Fruit fly (Drosophila melanogaster) whole organism, embryonic: Measurements from ENCODE around the gene CG31681.

Source experiments
- Atf3 ChIP-seq: fragments of 200-800 bp; sonication (Bioruptor generic); optimal IDR thresholded peaks from 3 replicates; lab custom pipeline; 2016; ENCODE audit warnings: missing biosample characterization, missing genetic modification characterization
- CG17361 ChIP-seq: fragments of 200-800 bp; sonication (Bioruptor generic); IDR thresholded peaks from 3 replicates; pipeline ENCODE4 v1.3.6; 2022; ENCODE audit warnings: missing biosample characterization, missing genetic modification characterization
- CG1792 ChIP-seq: fragments of 200-800 bp; sonication (Bioruptor generic); optimal IDR thresholded peaks from 2 replicates; lab custom pipeline; 2016; ENCODE audit warnings: missing biosample characterization, missing genetic modification characterization
- CG3726 ChIP-seq: fragments of 200-800 bp; sonication (Bioruptor generic); IDR thresholded peaks from 3 replicates; pipeline ENCODE4, ENCODE4 v1.3.6; 2022; ENCODE audit warnings: missing biosample characterization, missing genetic modification characterization
- CG4404 ChIP-seq: fragments of 200-800 bp; sonication (Bioruptor generic); IDR thresholded peaks from 2 replicates; pipeline ENCODE4 v1.3.6; 2022; ENCODE audit warnings: missing biosample characterization, missing genetic modification characterization
- CG6254 ChIP-seq: fragments of 200-800 bp; sonication (Bioruptor generic); optimal IDR thresholded peaks from 3 replicates; lab custom pipeline; 2017; ENCODE audit warnings: mild to moderate bottlenecking, missing biosample characterization, missing genetic modification reagents, missing genetic modification characterization
- CG6272 ChIP-seq: fragments of 200-800 bp; sonication (Bioruptor generic); IDR thresholded peaks from 2 replicates; pipeline ENCODE4 v1.3.6; 2022; ENCODE audit warnings: missing biosample characterization, missing genetic modification characterization
- CG7556 ChIP-seq: fragments of 200-800 bp; sonication (Bioruptor generic); optimal IDR thresholded peaks from 2 replicates; lab custom pipeline; 2017; ENCODE audit warnings: missing biosample characterization, mild to moderate bottlenecking, missing genetic modification characterization
- Jarid2 ChIP-seq: fragments of 200-800 bp; sonication (Bioruptor generic); optimal IDR thresholded peaks from 3 replicates; lab custom pipeline; 2017; ENCODE audit warnings: mild to moderate bottlenecking, missing biosample characterization, missing genetic modification reagents, missing genetic modification characterization
- Six4 ChIP-seq: fragments of 200-800 bp; sonication (Bioruptor generic); optimal IDR thresholded peaks from 2 replicates; lab custom pipeline; 2016; ENCODE audit warnings: missing biosample characterization, missing genetic modification characterization
- Sry-β ChIP-seq: fragments of 200-800 bp; sonication (Bioruptor generic); optimal IDR thresholded peaks from 2 replicates; lab custom pipeline; 2018; ENCODE audit warnings: missing biosample characterization, mild to moderate bottlenecking, missing genetic modification characterization, moderate library complexity
- Ssrp ChIP-seq: fragments of 200-800 bp; sonication (Bioruptor generic); optimal IDR thresholded peaks from 2 replicates; lab custom pipeline; 2018; ENCODE audit warnings: missing biosample characterization, mild to moderate bottlenecking, missing genetic modification characterization, moderate library complexity
- gro ChIP-seq: fragments of 200-800 bp; sonication (Bioruptor generic); optimal IDR thresholded peaks from 2 replicates; lab custom pipeline; 2016; ENCODE audit warnings: missing biosample characterization, missing genetic modification characterization
- sens ChIP-seq: fragments of 200-800 bp; sonication (Bioruptor generic); peaks from one replicate; lab custom pipeline; 2016; ENCODE audit warnings: missing biosample characterization, missing genetic modification characterization

- TF ChIP-seq Jarid2 (GFP tag; lab: Kevin White, UChicago) (no peak), gro (GFP tag; lab: Kevin White, UChicago) (no peak), CG6254 (GFP tag; lab: Kevin White, UChicago) (no peak), CG3726 (no peak), CG4404 (GFP tag; lab: Robert Waterston, UW) (no peak), CG6272 (no peak), Ssrp (no peak), CG1792 (GFP tag; lab: Kevin White, UChicago) (no peak), Atf3 (GFP tag; lab: Kevin White, UChicago) (no peak), CG7556 (GFP tag; lab: Kevin White, UChicago) (no peak), Six4 (GFP tag; lab: Kevin White, UChicago) (no peak), CG17361 (no peak), Sry-β (GFP tag; lab: Kevin White, UChicago) (no peak), sens (no peak)
Measured at dm6 chr2L:2239284-2239683, 47.4 kb downstream of the CG31681 start, which contains the start of gene Tengl2.
